Fruit fly (Drosophila melanogaster) whole organism, embryonic: ENCODE results near the gene CG18542.

Experiments
- Abd-B ChIP-seq: fragments of 200-800 bp; sonication (Bioruptor generic); optimal IDR thresholded peaks from 2 replicates; lab custom pipeline; 2018; ENCODE audit warnings: missing biosample characterization, mild to moderate bottlenecking, missing genetic modification characterization, moderate library complexity
- CG10543 ChIP-seq: fragments of 200-800 bp; sonication (Bioruptor generic); optimal IDR thresholded peaks from 3 replicates; lab custom pipeline; 2017; ENCODE audit warnings: missing biosample characterization, mild to moderate bottlenecking, missing genetic modification characterization, moderate library complexity
- CG10979 ChIP-seq: fragments of 200-800 bp; sonication (Bioruptor generic); optimal IDR thresholded peaks from 2 replicates; lab custom pipeline; 2018; ENCODE audit warnings: missing biosample characterization, mild to moderate bottlenecking, missing genetic modification characterization, moderate library complexity
- CG11723 ChIP-seq: fragments of 200-800 bp; sonication (Bioruptor generic); optimal IDR thresholded peaks from 2 replicates; lab custom pipeline; 2017; ENCODE audit warnings: missing biosample characterization, mild to moderate bottlenecking, missing genetic modification characterization
- CG13123 ChIP-seq: fragments of 200-800 bp; sonication (Bioruptor generic); optimal IDR thresholded peaks from 2 replicates; lab custom pipeline; 2016; ENCODE audit warnings: missing biosample characterization, missing genetic modification characterization
- CG13424 ChIP-seq: fragments of 200-800 bp; sonication (Bioruptor generic); optimal IDR thresholded peaks from 2 replicates; lab custom pipeline; 2019; ENCODE audit warnings: missing biosample characterization, mild to moderate bottlenecking, missing genetic modification characterization, moderate library complexity
- CG14441 ChIP-seq: fragments of 200-800 bp; sonication (Bioruptor generic); IDR thresholded peaks from 2 replicates; pipeline ENCODE4 v1.3.6; 2022; ENCODE audit warnings: missing biosample characterization, missing genetic modification characterization
- CG14710 ChIP-seq: fragments of 200-800 bp; sonication (Bioruptor generic); optimal IDR thresholded peaks from 3 replicates; lab custom pipeline; 2019; ENCODE audit warnings: missing biosample characterization, mild to moderate bottlenecking, missing genetic modification characterization, moderate library complexity
- CG16815 ChIP-seq: fragments of 200-800 bp; sonication (Bioruptor generic); optimal IDR thresholded peaks from 3 replicates; lab custom pipeline; 2017; ENCODE audit warnings: missing biosample characterization, mild to moderate bottlenecking, missing genetic modification characterization
- CG18011 ChIP-seq: fragments of 200-800 bp; sonication (Bioruptor generic); optimal IDR thresholded peaks from 2 replicates; lab custom pipeline; 2017; ENCODE audit warnings: missing biosample characterization, missing genetic modification characterization, mild to moderate bottlenecking, moderate library complexity, missing genotype
- CG18619 ChIP-seq: fragments of 200-800 bp; sonication (Bioruptor generic); optimal IDR thresholded peaks from 3 replicates; lab custom pipeline; 2017; ENCODE audit warnings: missing biosample characterization, mild to moderate bottlenecking, missing genetic modification characterization
- CG2120 ChIP-seq: fragments of 200-800 bp; sonication (Bioruptor generic); optimal IDR thresholded peaks from 3 replicates; lab custom pipeline; 2016; ENCODE audit warnings: missing biosample characterization, missing genetic modification characterization
- CG2202 ChIP-seq: fragments of 200-800 bp; sonication (Bioruptor generic); optimal IDR thresholded peaks from 2 replicates; lab custom pipeline; 2018; ENCODE audit warnings: missing biosample characterization, mild to moderate bottlenecking, missing genetic modification characterization
- CG30020 ChIP-seq: fragments of 200-800 bp; optimal IDR thresholded peaks from 2 replicates; lab custom pipeline; 2019; ENCODE audit warnings: missing biosample characterization, mild to moderate bottlenecking, missing genetic modification characterization, moderate library complexity
- CG5245 ChIP-seq: fragments of 200-800 bp; sonication (Bioruptor generic); optimal IDR thresholded peaks from 3 replicates; lab custom pipeline; 2016; ENCODE audit warnings: missing biosample characterization, missing genetic modification characterization
- CG9437 ChIP-seq: fragments of 200-800 bp; sonication (Bioruptor generic); optimal IDR thresholded peaks from 2 replicates; lab custom pipeline; 2018; ENCODE audit warnings: missing biosample characterization, mild to moderate bottlenecking, missing genetic modification characterization
- Chrac-16 ChIP-seq: fragments of 200-800 bp; sonication (Bioruptor generic); optimal IDR thresholded peaks from 3 replicates; lab custom pipeline; 2016; ENCODE audit warnings: missing biosample characterization, missing genetic modification characterization
- Drgx ChIP-seq: fragments of 200-800 bp; sonication (Bioruptor generic); IDR thresholded peaks from 2 replicates; pipeline ENCODE4 v1.3.6; 2022; ENCODE audit warnings: missing biosample characterization, missing genetic modification characterization
- E2f1 ChIP-seq: fragments of 200-800 bp; sonication (Bioruptor generic); IDR thresholded peaks from 2 replicates; pipeline ENCODE4 v1.3.6; 2022; ENCODE audit warnings: missing biosample characterization, missing genetic modification characterization
- H2.0 ChIP-seq: fragments of 200-800 bp; sonication (Bioruptor generic); IDR thresholded peaks from 2 replicates; pipeline ENCODE4 v1.3.6; 2022; ENCODE audit warnings: missing biosample characterization, missing genetic modification characterization
- HLH3B ChIP-seq: fragments of 200-800 bp; sonication (Bioruptor generic); IDR thresholded peaks from 2 replicates; pipeline ENCODE4 v1.3.6; 2022; ENCODE audit warnings: missing biosample characterization, missing genetic modification characterization
- HLHmδ ChIP-seq: fragments of 200-800 bp; sonication (Bioruptor generic); optimal IDR thresholded peaks from 2 replicates; lab custom pipeline; 2018; ENCODE audit warnings: missing biosample characterization, mild to moderate bottlenecking, missing genetic modification characterization, moderate library complexity
- Hey ChIP-seq: fragments of 200-800 bp; sonication (Bioruptor generic); optimal IDR thresholded peaks from 3 replicates; lab custom pipeline; 2018; ENCODE audit warnings: missing biosample characterization, mild to moderate bottlenecking, missing genetic modification characterization
- Lpt ChIP-seq: fragments of >200 bp; optimal IDR thresholded peaks from 2 replicates; lab custom pipeline; 2018; ENCODE audit warnings: missing biosample characterization, missing genetic modification characterization
- Meics ChIP-seq: fragments of 200-800 bp; sonication (Bioruptor generic); optimal IDR thresholded peaks from 2 replicates; lab custom pipeline; 2017; ENCODE audit warnings: missing biosample characterization, mild to moderate bottlenecking, missing genetic modification characterization
- NC2α ChIP-seq: fragments of 200-800 bp; sonication (Bioruptor generic); optimal IDR thresholded peaks from 2 replicates; lab custom pipeline; 2016; ENCODE audit warnings: missing biosample characterization, missing genetic modification characterization
- NFAT ChIP-seq: fragments of 200-800 bp; sonication (Bioruptor generic); IDR thresholded peaks from 2 replicates; pipeline ENCODE4 v1.3.6; 2022; ENCODE audit warnings: missing biosample characterization, missing genetic modification characterization
- PHDP ChIP-seq: fragments of 200-800 bp; sonication (Bioruptor generic); optimal IDR thresholded peaks from 3 replicates; lab custom pipeline; 2018; ENCODE audit warnings: missing biosample characterization, mild to moderate bottlenecking, missing genetic modification characterization, moderate library complexity
- Rx ChIP-seq: fragments of 200-800 bp; sonication (Bioruptor generic); IDR thresholded peaks from 2 replicates; pipeline ENCODE4 v1.3.6; 2022; ENCODE audit warnings: missing biosample characterization, missing genetic modification characterization
- Six4 ChIP-seq: fragments of 200-800 bp; sonication (Bioruptor generic); optimal IDR thresholded peaks from 2 replicates; lab custom pipeline; 2016; ENCODE audit warnings: missing biosample characterization, missing genetic modification characterization
- Sry-δ ChIP-seq: fragments of 200-800 bp; sonication (Bioruptor generic); optimal IDR thresholded peaks from 2 replicates; lab custom pipeline; 2016; ENCODE audit warnings: missing biosample characterization, missing genetic modification characterization
- ase ChIP-seq: fragments of 200-800 bp; sonication (Bioruptor generic); IDR thresholded peaks from 3 replicates; pipeline ENCODE4 v1.3.6; 2022; ENCODE audit warnings: missing biosample characterization, missing genetic modification characterization
- br ChIP-seq: fragments of >200 bp; optimal IDR thresholded peaks from 2 replicates; lab custom pipeline; 2017
- chinmo ChIP-seq: fragments of 200-800 bp; sonication (Bioruptor generic); IDR thresholded peaks from 4 replicates; pipeline ENCODE4 v1.3.6; 2022; ENCODE audit warnings: missing biosample characterization, missing genetic modification characterization; ENCODE audit not compliant: partially characterized antibody
- chn ChIP-seq: fragments of 200-800 bp; sonication (Bioruptor generic); optimal IDR thresholded peaks from 2 replicates; lab custom pipeline; 2016; ENCODE audit warnings: missing biosample characterization, missing genetic modification characterization
- danr ChIP-seq: fragments of 200-800 bp; sonication (Bioruptor generic); IDR thresholded peaks from 2 replicates; pipeline ENCODE4 v1.3.6; 2022; ENCODE audit warnings: missing biosample characterization, missing genetic modification characterization
- dimm ChIP-seq: fragments of 200-800 bp; sonication (Bioruptor generic); IDR thresholded peaks from 2 replicates; pipeline ENCODE4 v1.3.6; 2022; ENCODE audit warnings: missing biosample characterization, missing genetic modification characterization
- dm ChIP-seq: fragments of 200-800 bp; sonication (Bioruptor generic); optimal IDR thresholded peaks from 3 replicates; lab custom pipeline; 2016; ENCODE audit warnings: missing biosample characterization, missing genetic modification characterization
- dmrt11E ChIP-seq: fragments of 200-800 bp; sonication (Bioruptor generic); optimal IDR thresholded peaks from 3 replicates; lab custom pipeline; 2018; ENCODE audit warnings: missing biosample characterization, mild to moderate bottlenecking, missing genetic modification characterization, moderate library complexity
- dmrt99B ChIP-seq: fragments of 200-800 bp; sonication (Bioruptor generic); optimal IDR thresholded peaks from 2 replicates; lab custom pipeline; 2018; ENCODE audit warnings: missing biosample characterization, mild to moderate bottlenecking, missing genetic modification characterization, moderate library complexity
- emc ChIP-seq: fragments of 200-800 bp; sonication (Bioruptor generic); optimal IDR thresholded peaks from 2 replicates; lab custom pipeline; 2016; ENCODE audit warnings: missing biosample characterization, missing genetic modification characterization
- fd3F ChIP-seq: fragments of 200-800 bp; sonication (Bioruptor generic); optimal IDR thresholded peaks from 2 replicates; lab custom pipeline; 2018; ENCODE audit warnings: missing biosample characterization, mild to moderate bottlenecking, missing genetic modification characterization, moderate library complexity
- fd96Cb ChIP-seq: fragments of 200-800 bp; sonication (Bioruptor generic); optimal IDR thresholded peaks from 2 replicates; lab custom pipeline; 2018; ENCODE audit warnings: missing biosample characterization, mild to moderate bottlenecking, missing genetic modification characterization, moderate library complexity
- gem ChIP-seq: fragments of 200-800 bp; sonication (Bioruptor generic); optimal IDR thresholded peaks from 2 replicates; lab custom pipeline; 2019; ENCODE audit warnings: missing biosample characterization, mild to moderate bottlenecking, missing genetic modification characterization, moderate library complexity
- jigr1 ChIP-seq: fragments of 200-800 bp; sonication (Bioruptor generic); IDR thresholded peaks from 3 replicates; pipeline ENCODE4 v1.3.6; 2022; ENCODE audit warnings: missing biosample characterization, missing genetic modification characterization
- lmd ChIP-seq: fragments of 200-800 bp; sonication (Bioruptor generic); IDR thresholded peaks from 2 replicates; pipeline ENCODE4 v1.3.6; 2022; ENCODE audit warnings: missing biosample characterization, missing genetic modification characterization
- phol ChIP-seq: fragments of 200-800 bp; sonication (Bioruptor generic); optimal IDR thresholded peaks from 3 replicates; lab custom pipeline; 2018; ENCODE audit warnings: missing biosample characterization, mild to moderate bottlenecking, missing genetic modification characterization, moderate library complexity
- sisA ChIP-seq: fragments of 200-800 bp; sonication (Bioruptor generic); IDR thresholded peaks from 2 replicates; pipeline ENCODE4 v1.3.6; 2022; ENCODE audit warnings: missing biosample characterization, missing genetic modification characterization
- slp2 ChIP-seq: fragments of 200-800 bp; sonication (Bioruptor generic); optimal IDR thresholded peaks from 2 replicates; lab custom pipeline; 2016; ENCODE audit warnings: missing biosample characterization, missing genetic modification characterization
- stc ChIP-seq: fragments of 200-800 bp; sonication (Bioruptor generic); IDR thresholded peaks from 2 replicates; pipeline ENCODE4 v1.3.6; 2022; ENCODE audit warnings: missing biosample characterization, missing genetic modification characterization
- tup ChIP-seq: fragments of 200-800 bp; sonication (Bioruptor generic); optimal IDR thresholded peaks from 2 replicates; lab custom pipeline; 2016; ENCODE audit warnings: missing biosample characterization, mild to moderate bottlenecking, missing genetic modification characterization, moderate library complexity
- unpg ChIP-seq: fragments of 200-800 bp; sonication (Bioruptor generic); optimal IDR thresholded peaks from 3 replicates; lab custom pipeline; 2018; ENCODE audit warnings: missing biosample characterization, mild to moderate bottlenecking, missing genetic modification characterization, moderate library complexity
- usp ChIP-seq: fragments of >200 bp; optimal IDR thresholded peaks from 2 replicates; lab custom pipeline; 2017; ENCODE audit warnings: missing biosample characterization, missing genetic modification characterization

Gene CG18542

DNA sequence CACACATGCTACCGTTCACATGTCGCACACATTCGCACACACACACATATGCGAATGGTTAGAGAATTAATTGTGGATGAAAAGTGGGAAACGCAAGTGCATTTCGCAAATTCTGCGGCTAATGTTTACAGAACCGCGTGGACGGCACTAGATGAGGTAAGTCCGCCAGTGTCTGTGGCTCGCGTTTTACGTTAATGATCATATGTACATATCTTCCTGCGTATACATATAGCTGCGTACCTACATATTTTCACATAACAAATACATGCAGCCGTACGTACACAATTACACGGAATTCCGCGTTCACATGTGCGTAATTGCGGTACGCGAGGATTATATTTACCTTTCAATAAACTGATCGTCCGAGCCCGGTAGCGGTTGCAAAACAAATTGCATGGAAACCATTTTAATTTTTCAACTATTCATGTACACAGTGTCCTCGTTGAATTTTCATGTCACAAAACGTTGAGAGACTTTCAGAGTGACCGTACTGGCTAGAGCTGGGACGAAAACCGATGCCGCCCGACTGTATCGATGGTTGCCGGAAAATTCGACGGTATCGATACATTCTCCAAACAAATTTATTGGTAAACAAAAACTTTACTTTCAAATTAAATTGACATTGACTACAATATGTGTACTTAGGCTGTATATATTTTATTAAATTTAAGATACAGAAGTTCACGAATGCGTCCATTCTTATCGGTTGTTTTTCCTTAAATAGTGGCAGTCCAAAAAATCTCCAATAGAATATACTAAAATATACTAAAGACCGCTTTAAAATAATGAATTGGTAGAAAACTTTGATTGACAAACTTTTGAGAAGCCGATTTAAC lies 39.8 kb downstream of the CG18542 start, which contains the start of gene hyd (continued):
- TF ChIP-seq CG18011, result no peak
- no peak for TF ChIP-seq usp (GFP tag; lab: Kevin White, UChicago)
- no peak for TF ChIP-seq ase (GFP tag; lab: Robert Waterston, UW)
- TF ChIP-seq Sry-δ (GFP tag; lab: Kevin White, UChicago), result peak; percentile 91
- TF ChIP-seq dimm (GFP tag; lab: Robert Waterston, UW), result no peak
- TF ChIP-seq H2.0 (GFP tag; lab: Robert Waterston, UW), result no peak
- TF ChIP-seq Chrac-16 (GFP tag; lab: Kevin White, UChicago), result no peak
- no peak for TF ChIP-seq br
- TF ChIP-seq CG13123 (GFP tag; lab: Kevin White, UChicago), result no peak
- TF ChIP-seq sisA (GFP tag; lab: Robert Waterston, UW), result no peak
- no peak for TF ChIP-seq lmd
- no peak for TF ChIP-seq tup
- no peak for TF ChIP-seq NC2α
- no peak for TF ChIP-seq Six4 (GFP tag; lab: Kevin White, UChicago)
- TF ChIP-seq CG16815 (GFP tag; lab: Kevin White, UChicago), result no peak
- TF ChIP-seq Abd-B (GFP tag; lab: Kevin White, UChicago), result no peak
- TF ChIP-seq Rx (GFP tag; lab: Robert Waterston, UW), result no peak
- TF ChIP-seq CG30020 (tag; lab: Kevin White, UChicago), result peak; percentile 51
- TF ChIP-seq emc (GFP tag; lab: Kevin White, UChicago), result no peak
- TF ChIP-seq dm, result peak; percentile 15
- TF ChIP-seq unpg, result no peak
- TF ChIP-seq stc (GFP tag; lab: Robert Waterston, UW), result no peak
- TF ChIP-seq CG10543 (GFP tag; lab: Kevin White, UChicago), result no peak
- no peak for TF ChIP-seq HLHmδ (GFP tag; lab: Kevin White, UChicago)
- TF ChIP-seq Hey (tag; lab: Kevin White, UChicago), result no peak
- no peak for TF ChIP-seq CG2120 (GFP tag; lab: Kevin White, UChicago)
- no peak for TF ChIP-seq slp2
- no peak for TF ChIP-seq dmrt11E (tag; lab: Kevin White, UChicago)
- TF ChIP-seq chn (GFP tag; lab: Kevin White, UChicago), result no peak
- TF ChIP-seq Drgx, result no peak
- peak; percentile 72; the same call in 1 of the 4 replicates for TF ChIP-seq chinmo (GFP tag; lab: Robert Waterston, UW)
- TF ChIP-seq danr (GFP tag; lab: Robert Waterston, UW), result no peak
- TF ChIP-seq CG14441, result no peak
- no peak for TF ChIP-seq fd3F
- peak; percentile 83 for TF ChIP-seq CG9437 (GFP tag; lab: Kevin White, UChicago)
- TF ChIP-seq Lpt (GFP tag; lab: Kevin White, UChicago), result no peak
- TF ChIP-seq HLH3B (GFP tag; lab: Robert Waterston, UW), result no peak
- TF ChIP-seq CG5245, result no peak
- TF ChIP-seq jigr1 (GFP tag; lab: Robert Waterston, UW), result no peak

dm6 chr3R:9730784-9731183 lies 45.2 kb downstream of the CG18542 start, which contains the start of gene FoxP:
Gene FoxP, minus strand, starts transcription at chr3R:9730872.
- TF ChIP-seq CG11723 (GFP tag; lab: Kevin White, UChicago) (no peak), gem (peak; percentile 46), CG14710 (tag; lab: Kevin White, UChicago) (peak; percentile 25), CG30020 (tag; lab: Kevin White, UChicago) (peak; percentile 62), CG10979 (peak; percentile 24), E2f1 (GFP tag; lab: Robert Waterston, UW) (no peak), Meics (GFP tag; lab: Kevin White, UChicago) (no peak), fd96Cb (tag; lab: Kevin White, UChicago) (no peak), CG2202 (no peak), CG18619 (GFP tag; lab: Kevin White, UChicago) (no peak), CG13424 (peak; percentile 47), dmrt99B (tag; lab: Kevin White, UChicago) (no peak), NFAT (GFP tag; lab: Robert Waterston, UW) (no peak), phol (tag; lab: Kevin White, UChicago) (peak; percentile 24), PHDP (tag; lab: Kevin White, UChicago) (peak; percentile 19)
